Fruit fly (Drosophila melanogaster) S2 (cell line): ENCODE data around the gene CG13012.

Experiments used
- CG8478 ChIP-seq: fragments of >200 bp; optimal IDR thresholded peaks from 2 replicates; lab custom pipeline; 2018
- CTCF ChIP-seq, 2 experiments: fragments of >200 bp; optimal IDR thresholded peaks; 2 replicates each; lab custom pipeline; 2018

DNA sequence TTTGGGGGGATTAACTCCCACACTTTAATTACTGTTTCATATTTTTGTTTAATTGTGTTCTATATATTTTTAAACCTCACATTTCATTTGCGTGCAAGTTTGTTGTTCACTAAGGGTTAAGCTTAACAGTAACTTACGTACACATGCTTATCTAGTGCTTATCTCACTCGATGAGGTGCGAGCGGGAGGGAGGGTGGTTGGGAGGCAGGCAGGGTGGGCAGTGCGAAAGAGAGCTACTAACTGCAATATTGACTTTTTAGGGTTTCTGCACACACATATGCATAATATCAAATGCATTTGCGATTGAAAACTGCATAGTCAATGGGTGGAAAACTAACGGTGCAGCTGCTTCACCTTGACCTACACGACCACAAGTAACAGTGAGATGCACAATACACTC, 17.9 kb upstream of the CG13012 start:
- no peak for TF ChIP-seq CG8478 (lab: Kevin White, UChicago)
- no peak for TF ChIP-seq CTCF (optimal IDR thresholded peaks at IDR 0.05; lab: Kevin White, UChicago)
